Worm (Caenorhabditis elegans): ENCODE results near the gene math-37.

math-37 gene

ce11 chrII:2094924-2095650, 26.9 kb downstream of the math-37 start, which contains the start of gene T16A1.2:
TSS of gene T16A1.2 (plus strand) at chrII:2095600.
- TF ChIP-seq mab-5 (tag; optimal IDR thresholded peaks at IDR 0.05) (no peak), ceh-16 (tag; optimal IDR thresholded peaks at IDR 0.05) (no peak), skn-1 (tag; optimal IDR thresholded peaks at IDR 0.05) (no peak), nhr-77 (tag; optimal IDR thresholded peaks at IDR 0.05) (no peak), ztf-1 (GFP tag; conservative IDR thresholded peaks at IDR 0.05) (no peak), ztf-4 (tag; optimal IDR thresholded peaks at IDR 0.05) (no peak), lin-11 (tag; optimal IDR thresholded peaks at IDR 0.05) (no peak), dmd-4 (tag; optimal IDR thresholded peaks at IDR 0.05) (no peak), blmp-1 (tag; optimal IDR thresholded peaks at IDR 0.05; ENCODE audit: insufficient read depth) (no peak), fos-1 (tag; optimal IDR thresholded peaks at IDR 0.05) (no peak), alr-1 (tag; optimal IDR thresholded peaks at IDR 0.05) (no peak), C34F6.9 (tag; optimal IDR thresholded peaks at IDR 0.05) (no peak), nhr-21 (tag; optimal IDR thresholded peaks at IDR 0.05) (no peak), elt-1 (tag; optimal IDR thresholded peaks at IDR 0.05) (no peak)

ce11 chrII:2093456-2093926, 28.5 kb downstream of the math-37 start, which contains the start of gene fbxb-37:
TSS of gene fbxb-37 (minus strand) at chrII:2093876.
- TF ChIP-seq skn-1 (tag; optimal IDR thresholded peaks at IDR 0.05) (no peak), lin-11 (tag; optimal IDR thresholded peaks at IDR 0.05) (no peak), egl-27 (tag; optimal IDR thresholded peaks at IDR 0.05) (no peak), ceh-16 (tag; optimal IDR thresholded peaks at IDR 0.05) (no peak), lsy-2 (tag; optimal IDR thresholded peaks at IDR 0.05) (no peak), lin-13 (GFP tag; optimal IDR thresholded peaks at IDR 0.05) (no peak), mbf-1 (tag; optimal IDR thresholded peaks at IDR 0.05) (no peak), aly-2 (tag; optimal IDR thresholded peaks at IDR 0.05) (no peak), zag-1 (tag; optimal IDR thresholded peaks at IDR 0.05) (no peak), nhr-237 (tag; optimal IDR thresholded peaks at IDR 0.05) (no peak), unc-39 (tag; optimal IDR thresholded peaks at IDR 0.05) (no peak)

- TF ChIP-seq mdl-1 (tag; optimal IDR thresholded peaks at IDR 0.05): no peak
- no peak for TF ChIP-seq fos-1 (tag; optimal IDR thresholded peaks at IDR 0.05)
- TF ChIP-seq C34F6.9 (tag; optimal IDR thresholded peaks at IDR 0.05): no peak
- no peak for TF ChIP-seq ama-1 (optimal IDR thresholded peaks at IDR 0.05)
- no peak for TF ChIP-seq elt-3 (tag; optimal IDR thresholded peaks at IDR 0.05)
- no peak for TF ChIP-seq lin-11 (tag; optimal IDR thresholded peaks at IDR 0.05)
- no peak for TF ChIP-seq elt-1 (tag; optimal IDR thresholded peaks at IDR 0.05)
- no peak for TF ChIP-seq ceh-82 (tag; optimal IDR thresholded peaks at IDR 0.05)
- TF ChIP-seq peb-1 (tag; optimal IDR thresholded peaks at IDR 0.05): no peak
- no peak for TF ChIP-seq ceh-16 (tag; optimal IDR thresholded peaks at IDR 0.05)
- TF ChIP-seq aly-2 (tag; optimal IDR thresholded peaks at IDR 0.05): no peak
- TF ChIP-seq mbf-1 (tag; optimal IDR thresholded peaks at IDR 0.05): no peak
- no peak for TF ChIP-seq unc-39 (tag; optimal IDR thresholded peaks at IDR 0.05)
- no peak for TF ChIP-seq alr-1 (tag; optimal IDR thresholded peaks at IDR 0.05)
- TF ChIP-seq sma-3 (GFP tag; optimal IDR thresholded peaks at IDR 0.05): no peak
- TF ChIP-seq mab-5 (tag; optimal IDR thresholded peaks at IDR 0.05): no peak
- no peak for TF ChIP-seq nhr-77 (tag; optimal IDR thresholded peaks at IDR 0.05)
- no peak for TF ChIP-seq nhr-25 (tag; optimal IDR thresholded peaks at IDR 0.05)
- no peak for TF ChIP-seq gmeb-1 (tag; optimal IDR thresholded peaks at IDR 0.05)
Observed at ce11 chrII:2091972-2092371, 30.0 kb downstream of the math-37 start, which contains the start of gene T16A1.10. TSS of gene T16A1.10 (minus strand) at chrII:2092094.

ce11 chrII:2090605-2091004, 31.4 kb downstream of the math-37 start, which contains the start of gene trpl-5:
TSS of gene trpl-5 (minus strand) at chrII:2090636.
- no peak for TF ChIP-seq Y55F3AM.14 (GFP tag; optimal IDR thresholded peaks at IDR 0.05)
- no peak for TF ChIP-seq R02D3.7 (tag; optimal IDR thresholded peaks at IDR 0.05)
- peak; percentile 94 for TF ChIP-seq fos-1 (tag; optimal IDR thresholded peaks at IDR 0.05)
- peak; percentile 22 for TF ChIP-seq gmeb-1 (tag; optimal IDR thresholded peaks at IDR 0.05)

DNA sequence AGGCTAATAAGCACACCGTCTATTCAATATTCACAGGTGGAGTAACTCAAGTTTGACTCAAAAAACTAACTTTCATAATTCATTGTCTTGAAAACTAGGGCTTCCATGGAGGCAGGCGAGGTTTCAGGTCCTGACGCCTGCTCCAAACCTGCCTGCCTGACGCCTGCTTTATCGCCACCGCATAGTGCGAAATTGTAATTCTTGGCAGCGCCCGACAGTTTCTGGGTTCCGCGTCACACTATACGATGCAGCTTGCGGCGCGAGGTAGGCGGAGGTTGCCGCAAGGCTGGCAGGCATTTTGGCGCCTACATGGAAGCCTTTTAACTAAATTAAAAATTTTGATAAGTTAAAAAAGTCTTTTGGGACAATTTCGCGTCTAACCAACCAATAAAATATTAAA, 34.8 kb downstream of the math-37 start:
- TF ChIP-seq lin-39 (tag; optimal IDR thresholded peaks at IDR 0.05) (no peak), nhr-23 (tag; optimal IDR thresholded peaks at IDR 0.05) (no peak), lin-13 (GFP tag; optimal IDR thresholded peaks at IDR 0.05) (no peak)

Measured in whole organism, L2 larva.